Worm (Caenorhabditis elegans) whole organism, L1 larva: Measurements from ENCODE around the gene Y52E8A.6.

Source experiments
- C34B4.2 ChIP-seq: sonication (generic microtip); optimal IDR thresholded peaks from 2 replicates; lab custom pipeline; 2017; ENCODE audit warnings: mild to moderate bottlenecking, missing genetic modification characterization, missing compliant biosample characterization
- Y116A8C.19 ChIP-seq: sonication (generic microtip); optimal IDR thresholded peaks from 2 replicates; lab custom pipeline; 2016; ENCODE audit warnings: missing compliant biosample characterization, missing genetic modification characterization, borderline replicate concordance
- aha-1 ChIP-seq: fragments of 150-350 bp; optimal IDR thresholded peaks from 2 replicates; lab custom pipeline; 2014; ENCODE audit warnings: missing biosample characterization, missing genetic modification characterization
- alr-1 ChIP-seq: fragments of 200-800 bp; sonication (Bioruptor generic); optimal IDR thresholded peaks from 2 replicates; lab custom pipeline; 2018; ENCODE audit warnings: borderline replicate concordance, mild to moderate bottlenecking, missing genetic modification characterization, missing compliant biosample characterization
- ama-1 ChIP-seq: fragments of 150-350 bp; optimal IDR thresholded peaks from 2 replicates; lab custom pipeline; 2014
- ceh-88 ChIP-seq: fragments of 200-800 bp; sonication (Bioruptor generic); IDR thresholded peaks from 2 replicates; pipeline ENCODE4 v1.3.6; 2022; ENCODE audit warnings: missing genetic modification characterization, missing compliant biosample characterization
- ces-1 ChIP-seq: fragments of 150-350 bp; optimal IDR thresholded peaks from 2 replicates; lab custom pipeline; 2014; ENCODE audit warnings: missing biosample characterization, missing genetic modification reagents, missing genetic modification characterization
- dpl-1 ChIP-seq, 3 experiments: fragments of 150-350 bp in 2 of 3; sonication (generic microtip) in 1 of 3; optimal IDR thresholded peaks; 2 replicates each; lab custom pipeline; 2014 to 2017; ENCODE audit warnings: missing biosample characterization in 3 of 3, missing genetic modification characterization in 3 of 3, missing genetic modification reagents in 3 of 3
- dsc-1 ChIP-seq: sonication (generic microtip); optimal IDR thresholded peaks from 2 replicates; lab custom pipeline; 2016; ENCODE audit warnings: mild to moderate bottlenecking, missing genetic modification characterization, missing compliant biosample characterization
- efl-1 ChIP-seq, 4 experiments: fragments of 150-350 bp; optimal IDR thresholded peaks in 3 of 4; peaks in 1 of 4; 1 replicate in 1 of 4; 2 replicates in 3 of 4; lab custom pipeline; 2014; ENCODE audit warnings: missing biosample characterization in 2 of 4, missing genetic modification characterization in 2 of 4, missing genetic modification reagents in 2 of 4
- egl-27 ChIP-seq, 2 experiments: fragments of 150-350 bp in 1 of 2; sonication (generic microtip); optimal IDR thresholded peaks; 3 replicates each; lab custom pipeline; 2017 to 2018; ENCODE audit warnings: missing biosample characterization in 2 of 2, missing genetic modification characterization in 2 of 2, missing genetic modification reagents in 2 of 2
- elt-3 ChIP-seq, 6 experiments: fragments of 150-350 bp in 1 of 6; sonication (generic microtip); optimal IDR thresholded peaks; 2 replicates each; lab custom pipeline; 2017 to 2018; ENCODE audit warnings: missing biosample characterization in 6 of 6, missing genetic modification characterization in 6 of 6, inconsistent platforms in 1 of 6
- ets-5 ChIP-seq: fragments of 200-800 bp; sonication (Bioruptor generic); IDR thresholded peaks from 2 replicates; pipeline ENCODE4 v1.3.6; 2022; ENCODE audit warnings: missing genetic modification characterization, missing compliant biosample characterization
- fkh-10 ChIP-seq: sonication (generic microtip); optimal IDR thresholded peaks from 2 replicates; lab custom pipeline; 2017; ENCODE audit warnings: missing biosample characterization, missing genetic modification reagents, missing genetic modification characterization
- fkh-4 ChIP-seq: sonication (generic microtip); optimal IDR thresholded peaks from 2 replicates; lab custom pipeline; 2016; ENCODE audit warnings: missing compliant biosample characterization, missing genetic modification characterization, borderline replicate concordance
- fkh-8 ChIP-seq: sonication (generic microtip); optimal IDR thresholded peaks from 2 replicates; lab custom pipeline; 2016; ENCODE audit warnings: mild to moderate bottlenecking, missing genetic modification characterization, missing compliant biosample characterization
- fos-1 ChIP-seq: fragments of 150-350 bp; optimal IDR thresholded peaks from 2 replicates; lab custom pipeline; 2014; ENCODE audit warnings: missing biosample characterization, missing genetic modification characterization
- hlh-17 ChIP-seq: fragments of 200-800 bp; sonication (Bioruptor generic); optimal IDR thresholded peaks from 2 replicates; lab custom pipeline; 2018; ENCODE audit warnings: missing genetic modification characterization, mild to moderate bottlenecking, missing compliant biosample characterization, moderate library complexity, borderline replicate concordance
- hlh-4 ChIP-seq: sonication (generic microtip); optimal IDR thresholded peaks from 2 replicates; lab custom pipeline; 2016; ENCODE audit warnings: mild to moderate bottlenecking, missing genetic modification characterization, missing compliant biosample characterization
- irx-1 ChIP-seq: sonication (generic microtip); optimal IDR thresholded peaks from 2 replicates; lab custom pipeline; 2016; ENCODE audit warnings: missing genetic modification characterization, missing compliant biosample characterization
- isw-1 ChIP-seq: fragments of 200-800 bp; sonication (Bioruptor generic); IDR thresholded peaks from 2 replicates; pipeline ENCODE4 v1.3.6; 2022; ENCODE audit warnings: missing genetic modification characterization, missing compliant biosample characterization
- jun-1 ChIP-seq: fragments of 150-350 bp; optimal IDR thresholded peaks from 2 replicates; lab custom pipeline; 2014; ENCODE audit warnings: missing biosample characterization, missing genetic modification reagents, missing genetic modification characterization
- lin-14 ChIP-seq: fragments of 200-800 bp; sonication (Bioruptor generic); optimal IDR thresholded peaks from 2 replicates; lab custom pipeline; 2018; ENCODE audit warnings: mild to moderate bottlenecking, missing genetic modification characterization, moderate library complexity, missing compliant biosample characterization
- lin-15B ChIP-seq: fragments of 150-350 bp; sonication (generic microtip); optimal IDR thresholded peaks from 3 replicates; lab custom pipeline; 2014; ENCODE audit warnings: missing biosample characterization, missing genetic modification characterization
- lin-35 ChIP-seq, 2 experiments: fragments of 150-350 bp; optimal IDR thresholded peaks; 2 replicates each; lab custom pipeline; 2014; ENCODE audit warnings: missing biosample characterization in 2 of 2, missing genetic modification characterization in 2 of 2, missing genetic modification reagents in 2 of 2
- lin-39 ChIP-seq: fragments of 150-350 bp; optimal IDR thresholded peaks from 2 replicates; lab custom pipeline; 2014; ENCODE audit warnings: missing biosample characterization, missing genetic modification reagents, missing genetic modification characterization
- lir-3 ChIP-seq: sonication (generic microtip); optimal IDR thresholded peaks from 2 replicates; lab custom pipeline; 2016; ENCODE audit warnings: mild to moderate bottlenecking, missing genetic modification characterization, moderate library complexity, missing compliant biosample characterization; ENCODE audit not compliant: poor library complexity
- lsy-2 ChIP-seq, 2 experiments: fragments of 150-350 bp; optimal IDR thresholded peaks; 2 replicates each; lab custom pipeline; 2014; ENCODE audit warnings: missing biosample characterization in 2 of 2, missing genetic modification characterization in 2 of 2
- mdl-1 ChIP-seq, 2 experiments: fragments of 150-350 bp; optimal IDR thresholded peaks; 2 replicates each; lab custom pipeline; 2014 to 2017; ENCODE audit warnings: missing biosample characterization in 2 of 2, missing genetic modification characterization in 2 of 2, inconsistent platforms in 1 of 2
- nhr-11 ChIP-seq: fragments of 150-350 bp; optimal IDR thresholded peaks from 2 replicates; lab custom pipeline; 2014; ENCODE audit warnings: missing biosample characterization, missing genetic modification characterization
- nhr-12 ChIP-seq: sonication (generic microtip); optimal IDR thresholded peaks from 2 replicates; lab custom pipeline; 2017; ENCODE audit warnings: missing biosample characterization, missing genetic modification characterization
- nhr-19 ChIP-seq: fragments of 200-800 bp; sonication (Bioruptor generic); conservative IDR thresholded peaks from 2 replicates; pipeline ENCODE4 v1.3.6; 2022; ENCODE audit warnings: missing genetic modification characterization, missing compliant biosample characterization
- nhr-71 ChIP-seq: sonication (generic microtip); optimal IDR thresholded peaks from 2 replicates; lab custom pipeline; 2016; ENCODE audit warnings: mild to moderate bottlenecking, missing genetic modification characterization, moderate library complexity, missing compliant biosample characterization
- nhr-77 ChIP-seq: fragments of 150-350 bp; optimal IDR thresholded peaks from 2 replicates; lab custom pipeline; 2014; ENCODE audit warnings: missing biosample characterization, missing genetic modification characterization
- pag-3 ChIP-seq: sonication (generic microtip); optimal IDR thresholded peaks from 2 replicates; lab custom pipeline; 2017; ENCODE audit warnings: missing genetic modification characterization, mild to moderate bottlenecking, missing compliant biosample characterization, antibody characterized with exemption, borderline replicate concordance; ENCODE audit not compliant: insufficient read depth
- pqm-1 ChIP-seq: sonication (generic microtip); optimal IDR thresholded peaks from 3 replicates; lab custom pipeline; 2017; ENCODE audit warnings: missing biosample characterization, missing genetic modification characterization
- skn-1 ChIP-seq: fragments of 150-350 bp; optimal IDR thresholded peaks from 2 replicates; lab custom pipeline; 2014; ENCODE audit warnings: missing biosample characterization, missing genetic modification characterization
- snpc-4 ChIP-seq: fragments of 150-350 bp; optimal IDR thresholded peaks from 2 replicates; lab custom pipeline; 2014; ENCODE audit warnings: missing biosample characterization, missing genetic modification characterization
- sox-4 ChIP-seq: sonication (generic microtip); optimal IDR thresholded peaks from 2 replicates; lab custom pipeline; 2016; ENCODE audit warnings: missing genetic modification characterization, missing compliant biosample characterization
- sup-37 ChIP-seq: fragments of 200-800 bp; sonication (Bioruptor generic); optimal IDR thresholded peaks from 2 replicates; lab custom pipeline; 2018; ENCODE audit warnings: mild to moderate bottlenecking, missing genetic modification characterization, missing compliant biosample characterization
- unc-30 ChIP-seq: sonication (generic microtip); optimal IDR thresholded peaks from 2 replicates; lab custom pipeline; 2017; ENCODE audit warnings: missing biosample characterization, missing genetic modification characterization
- unc-98 ChIP-seq: fragments of 200-800 bp; sonication (Bioruptor generic); IDR thresholded peaks from 2 replicates; pipeline ENCODE4 v1.3.6; 2022; ENCODE audit warnings: missing genetic modification characterization, missing compliant biosample characterization
- vab-15 ChIP-seq: sonication (generic microtip); optimal IDR thresholded peaks from 2 replicates; lab custom pipeline; 2017; ENCODE audit warnings: missing genotype, mild to moderate bottlenecking, missing genetic modification characterization, missing compliant biosample characterization
- zag-1 ChIP-seq: fragments of 150-350 bp; optimal IDR thresholded peaks from 2 replicates; lab custom pipeline; 2014; ENCODE audit warnings: missing biosample characterization, missing genetic modification characterization
- zip-4 ChIP-seq: fragments of 200-800 bp; sonication (Bioruptor generic); optimal IDR thresholded peaks from 2 replicates; lab custom pipeline; 2018; ENCODE audit warnings: mild to moderate bottlenecking, missing genetic modification characterization, moderate library complexity, missing compliant biosample characterization
- ztf-4 ChIP-seq: fragments of 150-350 bp; optimal IDR thresholded peaks from 2 replicates; lab custom pipeline; 2014; ENCODE audit warnings: missing biosample characterization, missing genetic modification characterization

Y52E8A.6 gene

DNA sequence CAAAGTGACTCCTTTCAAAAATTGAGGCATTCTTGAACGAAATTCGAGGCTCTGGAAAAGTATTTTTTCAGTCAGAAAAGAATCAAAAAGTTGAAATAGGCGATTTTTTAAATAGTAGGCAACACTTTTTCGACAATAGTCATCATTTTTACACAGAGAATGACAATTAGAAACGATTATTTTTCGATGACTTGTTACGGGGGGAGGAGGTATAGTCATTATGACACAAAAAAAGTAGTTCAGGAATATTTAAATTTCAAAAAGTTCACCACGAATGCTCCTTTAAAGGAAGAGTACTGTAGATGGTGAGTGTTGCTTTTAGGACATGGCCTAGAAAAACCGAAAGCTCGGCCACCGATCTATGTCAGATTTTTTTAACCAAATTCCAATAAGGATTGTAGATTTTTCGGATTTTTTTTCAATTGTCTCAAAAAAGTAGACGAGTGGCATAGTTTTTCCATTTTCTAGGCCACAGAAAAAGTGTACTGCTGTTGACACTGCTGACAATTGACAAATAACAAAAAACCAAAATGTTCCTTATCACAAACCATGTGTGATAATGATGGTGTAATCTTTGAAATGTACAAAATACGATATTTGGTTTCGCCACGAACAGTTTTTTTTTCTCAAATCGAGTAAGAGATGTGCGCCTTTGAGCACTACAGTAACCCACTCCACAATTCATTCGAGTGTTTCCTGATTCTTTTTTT is 12.7 kb downstream of the Y52E8A.6 start, which contains the start of gene Y52E8A.3:
TSS of gene Y52E8A.3 (minus strand) at position 51 of the 710 bp plus-strand sequence.
- TF ChIP-seq efl-1 (optimal IDR thresholded peaks at IDR 0.05; lab: Kevin White, UChicago) (no peak), efl-1 (GFP tag; optimal IDR thresholded peaks at IDR 0.05 in 1 of 2; lab: Kevin White, UChicago) (no peak), hlh-4 (tag; lab: Kevin White, UChicago) (no peak), ama-1 (no peak), lin-15B (tag; lab: Kevin White, UChicago) (no peak), lin-14 (no peak), ceh-88 (GFP tag; lab: Robert Waterston, UW) (no peak), snpc-4 (tag; lab: Kevin White, UChicago) (no peak), jun-1 (tag; lab: Kevin White, UChicago) (no peak), fos-1 (no peak), pqm-1 (tag; lab: Kevin White, UChicago) (no peak), fkh-10 (no peak), dsc-1 (tag; lab: Kevin White, UChicago) (no peak)

DNA sequence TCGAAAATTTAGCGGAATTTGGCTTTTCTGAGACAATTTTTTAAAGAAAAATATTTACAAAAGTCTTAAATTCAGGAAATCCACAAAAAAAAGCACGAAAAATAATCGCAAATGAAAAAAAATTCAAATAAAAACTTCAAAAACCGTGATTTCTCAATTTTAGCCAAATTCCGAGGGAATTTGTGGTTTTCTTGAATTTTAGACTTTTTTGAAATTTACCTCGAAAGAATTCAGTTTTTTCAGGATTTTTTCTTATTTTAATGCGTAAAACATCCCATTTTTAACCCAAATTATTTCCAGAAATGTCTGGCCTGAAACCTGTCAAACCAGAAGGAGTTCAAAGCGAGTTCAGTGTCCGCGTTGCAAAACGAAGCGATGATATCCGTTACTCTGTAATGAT is 18.5 kb downstream of the Y52E8A.6 start, which contains the start of gene gtf-2F1:
TSS of gene gtf-2F1 (plus strand) at position 301 of the 400 bp plus-strand sequence.
- TF ChIP-seq hlh-17 (GFP tag; lab: Kevin White, UChicago) (no peak), ces-1 (GFP tag; lab: Kevin White, UChicago) (no peak), snpc-4 (tag; lab: Kevin White, UChicago) (no peak), unc-30 (tag; lab: Kevin White, UChicago) (no peak), ztf-4 (no peak), lin-35 (GFP tag; optimal IDR thresholded peaks at IDR 0.05; lab: Kevin White, UChicago) (no peak), alr-1 (no peak), sup-37 (GFP tag; lab: Kevin White, UChicago) (no peak), skn-1 (no peak), nhr-11 (no peak), ets-5 (GFP tag; lab: Robert Waterston, UW) (no peak), lin-14 (no peak), ceh-88 (GFP tag; lab: Robert Waterston, UW) (no peak), egl-27 (tag; optimal IDR thresholded peaks at IDR 0.05; lab: Kevin White, UChicago) (no peak), pag-3 (tag; lab: Kevin White, UChicago) (no peak), mdl-1 (tag; optimal IDR thresholded peaks at IDR 0.05; lab: Kevin White, UChicago) (no peak), lsy-2 (tag; optimal IDR thresholded peaks at IDR 0.05; lab: Kevin White, UChicago) (no peak), elt-3 (tag; optimal IDR thresholded peaks at IDR 0.05; lab: Kevin White, UChicago) (no peak), unc-98 (no peak)

- TF ChIP-seq zip-4 (GFP tag; lab: Kevin White, UChicago) (peak; percentile 93), lin-39 (tag; lab: Kevin White, UChicago) (peak; percentile 92), pqm-1 (tag; lab: Kevin White, UChicago) (no peak), isw-1 (GFP tag; lab: Robert Waterston, UW) (peak; percentile 98), fkh-4 (tag; lab: Kevin White, UChicago) (peak; percentile 99), aha-1 (tag; lab: Kevin White, UChicago) (peak; percentile 76), irx-1 (peak; percentile 97), mdl-1 (tag; optimal IDR thresholded peaks at IDR 0.05; lab: Kevin White, UChicago) (peak in 1 of 2 experiments; percentile 92), nhr-19 (GFP tag; lab: Robert Waterston, UW) (peak; percentile 97), sox-4 (tag; lab: Kevin White, UChicago) (peak; percentile 95), lir-3 (tag; lab: Kevin White, UChicago) (peak; percentile 98), vab-15 (tag; lab: Kevin White, UChicago) (peak; percentile 91), nhr-77 (peak; percentile 95), hlh-17 (GFP tag; lab: Kevin White, UChicago) (no peak), zag-1 (tag; lab: Kevin White, UChicago) (peak; percentile 92), Y116A8C.19 (peak; percentile 85), nhr-12 (tag; lab: Kevin White, UChicago) (peak; percentile 25), dpl-1 (GFP tag; optimal IDR thresholded peaks at IDR 0.05; lab: Kevin White, UChicago) (peak; percentile 85 to 89 (median 87)), pag-3 (tag; lab: Kevin White, UChicago) (no peak), C34B4.2 (tag; lab: Kevin White, UChicago) (peak; percentile 79), efl-1 (optimal IDR thresholded peaks at IDR 0.05; lab: Kevin White, UChicago) (peak; percentile 93 to 95), efl-1 (GFP tag; optimal IDR thresholded peaks at IDR 0.05 in 1 of 2; lab: Kevin White, UChicago) (peak; percentile 84 to 99), fkh-8 (tag; lab: Kevin White, UChicago) (peak; percentile 98), nhr-71 (tag; lab: Kevin White, UChicago) (peak; percentile 98), ets-5 (GFP tag; lab: Robert Waterston, UW) (no peak), sup-37 (GFP tag; lab: Kevin White, UChicago) (peak; percentile 93)
Measured at ce11 chrII:4299227-4299703, 20.5 kb downstream of the Y52E8A.6 start, which contains the start of gene sco-1. Gene sco-1 (plus strand): TSS chrII:4299653.
